Worm (Caenorhabditis elegans) whole organism, L4 larva: ENCODE results near the gene nap-1.
"Not testable (repeated sequence)": the region's sequence is repeated elsewhere in the genome, so short reads cannot be mapped to it uniquely, and the experiment has no call there.

Source experiments
- F26F4.8 ChIP-seq: fragments of 200-800 bp; sonication (Bioruptor generic); conservative IDR thresholded peaks from 2 replicates; pipeline ENCODE4 v1.3.6; 2022; ENCODE audit warnings: missing genetic modification characterization, missing compliant biosample characterization
- F37D6.2 ChIP-seq: sonication (generic microtip); optimal IDR thresholded peaks from 2 replicates; lab custom pipeline; 2016; ENCODE audit warnings: mild to moderate bottlenecking, missing genetic modification characterization, missing compliant biosample characterization
- R02D3.7 ChIP-seq: fragments of 150-350 bp; sonication (generic microtip); optimal IDR thresholded peaks from 3 replicates; lab custom pipeline; 2014; ENCODE audit warnings: missing biosample characterization, missing genetic modification characterization
- Y75B8A.6 ChIP-seq: fragments of 200-800 bp; sonication (Bioruptor generic); IDR thresholded peaks from 2 replicates; pipeline ENCODE4 v1.3.6; 2022; ENCODE audit warnings: missing genetic modification reagents, missing genetic modification characterization, missing compliant biosample characterization
- aha-1 ChIP-seq: fragments of 150-350 bp; peaks from one replicate; lab custom pipeline; 2014; ENCODE audit warnings: missing biosample characterization, missing genetic modification characterization
- aly-2 ChIP-seq: sonication (generic microtip); optimal IDR thresholded peaks from 2 replicates; lab custom pipeline; 2018; ENCODE audit warnings: missing biosample characterization, missing genetic modification characterization
- arid-1 ChIP-seq: fragments of 200-800 bp; sonication (Bioruptor generic); conservative IDR thresholded peaks from 2 replicates; pipeline ENCODE4 v1.3.6; 2022; ENCODE audit warnings: missing genetic modification reagents, missing genetic modification characterization, missing compliant biosample characterization
- attf-4 ChIP-seq: sonication (generic microtip); optimal IDR thresholded peaks from 3 replicates; lab custom pipeline; 2017; ENCODE audit warnings: missing biosample characterization, missing genetic modification characterization
- ces-1 ChIP-seq: fragments of 150-350 bp; sonication (generic microtip); optimal IDR thresholded peaks from 4 replicates; lab custom pipeline; 2014; ENCODE audit warnings: missing biosample characterization, missing genetic modification reagents, missing genetic modification characterization
- daf-8 ChIP-seq: fragments of 200-800 bp; sonication (Bioruptor generic); IDR thresholded peaks from 2 replicates; pipeline ENCODE4 v1.3.6; 2022; ENCODE audit warnings: missing genetic modification characterization, missing compliant biosample characterization
- duxl-1 ChIP-seq: sonication (generic microtip); optimal IDR thresholded peaks from 2 replicates; lab custom pipeline; 2016; ENCODE audit warnings: mild to moderate bottlenecking, missing genetic modification characterization, moderate library complexity, missing compliant biosample characterization; ENCODE audit not compliant: poor library complexity
- dve-1 ChIP-seq: sonication (generic microtip); optimal IDR thresholded peaks from 2 replicates; lab custom pipeline; 2017; ENCODE audit warnings: antibody characterized with exemption, mild to moderate bottlenecking, missing genetic modification characterization, missing compliant biosample characterization; ENCODE audit not compliant: insufficient read depth
- egl-27 ChIP-seq: sonication (generic microtip); optimal IDR thresholded peaks from 3 replicates; lab custom pipeline; 2017; ENCODE audit warnings: missing biosample characterization, missing genetic modification reagents, missing genetic modification characterization
- hlh-11 ChIP-seq: fragments of 200-800 bp; sonication (Bioruptor generic); optimal IDR thresholded peaks from 2 replicates; lab custom pipeline; 2018; ENCODE audit warnings: mild to moderate bottlenecking, missing genetic modification characterization, missing compliant biosample characterization
- mdt-29 ChIP-seq: fragments of 200-800 bp; sonication (Bioruptor generic); IDR thresholded peaks from 2 replicates; pipeline ENCODE4 v1.3.6; 2022; ENCODE audit warnings: missing genetic modification reagents, missing genetic modification characterization, missing compliant biosample characterization
- nhr-10 ChIP-seq: fragments of 150-350 bp; optimal IDR thresholded peaks from 2 replicates; lab custom pipeline; 2014; ENCODE audit warnings: missing biosample characterization, missing genetic modification characterization
- nhr-11 ChIP-seq: fragments of 150-350 bp; optimal IDR thresholded peaks from 2 replicates; lab custom pipeline; 2014; ENCODE audit warnings: missing biosample characterization, missing genetic modification characterization
- pha-4 ChIP-seq, 2 experiments: fragments of 150-350 bp in 1 of 2; fragments of 200-800 bp in 1 of 2; sonication (Bioruptor generic) in 1 of 2; IDR thresholded peaks in 1 of 2; optimal IDR thresholded peaks in 1 of 2; 2 replicates each; pipeline versions ENCODE4 v1.3.6 to Lab custom; 2014 to 2022; ENCODE audit warnings: missing genetic modification characterization in 2 of 2, missing genetic modification reagents in 2 of 2, missing biosample characterization in 1 of 2, missing compliant biosample characterization in 1 of 2
- rbr-2 ChIP-seq: sonication (generic microtip); optimal IDR thresholded peaks from 2 replicates; lab custom pipeline; 2016; ENCODE audit warnings: missing genotype, missing genetic modification characterization, missing compliant biosample characterization
- set-16 ChIP-seq: fragments of 200-800 bp; sonication (Bioruptor generic); IDR thresholded peaks from 2 replicates; pipeline ENCODE4 v1.3.6; 2022; ENCODE audit warnings: missing genetic modification reagents, missing genetic modification characterization, missing compliant biosample characterization
- skn-1 ChIP-seq: fragments of 150-350 bp; optimal IDR thresholded peaks from 2 replicates; lab custom pipeline; 2014; ENCODE audit warnings: missing biosample characterization, missing genetic modification characterization
- unc-130 ChIP-seq: sonication (generic microtip); optimal IDR thresholded peaks from 2 replicates; lab custom pipeline; 2016; ENCODE audit warnings: missing genetic modification reagents, missing genetic modification characterization, missing compliant biosample characterization
- unc-39 ChIP-seq: sonication (generic microtip); optimal IDR thresholded peaks from 2 replicates; lab custom pipeline; 2017; ENCODE audit warnings: missing biosample characterization, missing genetic modification characterization
- unc-62 ChIP-seq, 3 experiments: fragments of 150-350 bp in 1 of 3; sonication (generic microtip); optimal IDR thresholded peaks in 2 of 3; peaks in 1 of 3; 1 replicate in 1 of 3; 2 replicates in 2 of 3; lab custom pipeline; 2014 to 2017; ENCODE audit warnings: missing biosample characterization in 3 of 3, missing genetic modification characterization in 3 of 3, missing genetic modification reagents in 3 of 3, missing genotype in 1 of 3
- vab-7 ChIP-seq: fragments of 200-800 bp; sonication (Bioruptor generic); IDR thresholded peaks from 2 replicates; pipeline ENCODE4 v1.3.6; 2022; ENCODE audit warnings: missing genetic modification reagents, missing genetic modification characterization, missing compliant biosample characterization
- zip-11 ChIP-seq: fragments of 200-800 bp; sonication (Bioruptor generic); IDR thresholded peaks from 2 replicates; pipeline ENCODE4 v1.3.6; 2022; ENCODE audit warnings: missing genetic modification characterization, missing compliant biosample characterization
- ztf-11 ChIP-seq: fragments of 150-350 bp; optimal IDR thresholded peaks from 2 replicates; lab custom pipeline; 2014; ENCODE audit warnings: missing biosample characterization, missing genetic modification characterization

Gene nap-1

ce11 chrIV:8412538-8412937, 33.4 kb upstream of the nap-1 start (continued):
- TF ChIP-seq F26F4.8 (GFP tag; lab: Robert Waterston, UW) = peak; percentile 90

ce11 chrIV:8397814-8398213, 18.7 kb upstream of the nap-1 start:
- TF ChIP-seq unc-62 (GFP tag; optimal IDR thresholded peaks at IDR 0.05 in 1 of 2; lab: Kevin White, UChicago) (no peak), unc-62 (tag; optimal IDR thresholded peaks at IDR 0.05; lab: Kevin White, UChicago) (no peak), ztf-11 (tag; lab: Kevin White, UChicago) (no peak), daf-8 (GFP tag; lab: Robert Waterston, UW) (no peak), mdt-29 (no peak), dve-1 (tag; lab: Kevin White, UChicago) (no peak), vab-7 (GFP tag; lab: Robert Waterston, UW) (no peak), aly-2 (tag; lab: Kevin White, UChicago) (no peak)

- TF ChIP-seq pha-4 (GFP tag; IDR thresholded peaks at IDR 0.05; lab: Robert Waterston, UW) (no peak), pha-4 (tag; optimal IDR thresholded peaks at IDR 0.05; lab: Kevin White, UChicago) (no peak), F37D6.2 (tag; lab: Kevin White, UChicago) (no peak), egl-27 (tag; lab: Kevin White, UChicago) (no peak), skn-1 (tag; lab: Kevin White, UChicago) (no peak), zip-11 (GFP tag; lab: Robert Waterston, UW) (no peak), aha-1 (tag; lab: Kevin White, UChicago) (peak; percentile 40)
Observed at ce11 chrIV:8396348-8396747, 17.2 kb upstream of the nap-1 start, which contains the start of gene timm-17B.2. Gene timm-17B.2, plus strand, starts transcription at chrIV:8396648.

ce11 chrIV:8394105-8394504, 15.0 kb upstream of the nap-1 start, which contains the start of gene D2096.11:
Gene D2096.11, minus strand, starts transcription at chrIV:8394205.
- TF ChIP-seq aha-1 (tag; lab: Kevin White, UChicago) (peak; percentile 33), nhr-11 (tag; lab: Kevin White, UChicago) (no peak)
- TF ChIP-seq, all 104 proteins: peak for 1

ce11 chrIV:8389139-8389538, 10.0 kb upstream of the nap-1 start, which contains the start of gene D2096.10:
Gene D2096.10, minus strand, starts transcription at chrIV:8389239.
- not testable (repeated sequence) for TF ChIP-seq rbr-2 (tag; lab: Kevin White, UChicago); arid-1 (GFP tag; lab: Robert Waterston, UW); unc-39 (tag; lab: Kevin White, UChicago)
- TF ChIP-seq, all 104 proteins: peak for 0; not testable (repeated sequence) for 104

- no peak for TF ChIP-seq unc-130 (GFP tag; lab: Kevin White, UChicago)
- peak; percentile 90 for TF ChIP-seq ces-1 (GFP tag; lab: Kevin White, UChicago)
- no peak for TF ChIP-seq hlh-11 (tag; lab: Kevin White, UChicago)
- TF ChIP-seq aha-1 (tag; lab: Kevin White, UChicago) = peak; percentile 4
- TF ChIP-seq duxl-1 (tag; lab: Kevin White, UChicago) = no peak
- no peak for TF ChIP-seq R02D3.7 (tag; lab: Kevin White, UChicago)
- peak in 1 of 2 experiments; percentile 15 for TF ChIP-seq unc-62 (GFP tag; optimal IDR thresholded peaks at IDR 0.05 in 1 of 2; lab: Kevin White, UChicago)
- no peak for TF ChIP-seq unc-62 (tag; optimal IDR thresholded peaks at IDR 0.05; lab: Kevin White, UChicago)
- TF ChIP-seq dve-1 (tag; lab: Kevin White, UChicago) = no peak
- no peak for TF ChIP-seq Y75B8A.6 (GFP tag; lab: Robert Waterston, UW)
- TF ChIP-seq nhr-10 = no peak
- no peak for TF ChIP-seq attf-4 (tag; lab: Kevin White, UChicago)
Observed at ce11 chrIV:8385662-8386061, 6.5 kb upstream of the nap-1 start.

ce11 chrIV:8384737-8385136, 5.6 kb upstream of the nap-1 start:
- TF ChIP-seq unc-62 (GFP tag; optimal IDR thresholded peaks at IDR 0.05 in 1 of 2; lab: Kevin White, UChicago) (peak in 1 of 2 experiments; percentile 94), unc-62 (tag; optimal IDR thresholded peaks at IDR 0.05; lab: Kevin White, UChicago) (no peak), set-16 (GFP tag; lab: Robert Waterston, UW) (no peak)
